Fruit fly (Drosophila melanogaster) whole organism, embryonic: ENCODE data around the gene CG13675.

Experiments
- Adf1 ChIP-seq: fragments of 200-800 bp; sonication (Bioruptor generic); IDR thresholded peaks from 2 replicates; pipeline ENCODE4 v1.3.6; 2022; ENCODE audit warnings: missing biosample characterization, missing genetic modification characterization
- CG10366 ChIP-seq: fragments of 200-800 bp; sonication (Bioruptor generic); IDR thresholded peaks from 2 replicates; pipeline ENCODE4 v1.3.6; 2022; ENCODE audit warnings: missing biosample characterization, missing genetic modification characterization
- CG11695 ChIP-seq: fragments of 200-800 bp; sonication (Bioruptor generic); IDR thresholded peaks from 3 replicates; pipeline ENCODE4 v1.3.6; 2022; ENCODE audit warnings: missing biosample characterization, missing genetic modification characterization
- CG12104 ChIP-seq: fragments of 200-800 bp; sonication (Bioruptor generic); optimal IDR thresholded peaks from 3 replicates; lab custom pipeline; 2016; ENCODE audit warnings: missing biosample characterization, missing genetic modification characterization
- CG16863 ChIP-seq: fragments of 200-800 bp; sonication (Bioruptor generic); optimal IDR thresholded peaks from 3 replicates; lab custom pipeline; 2016; ENCODE audit warnings: missing biosample characterization, missing genetic modification characterization
- CG17359 ChIP-seq: fragments of 200-800 bp; sonication (Bioruptor generic); optimal IDR thresholded peaks from 3 replicates; lab custom pipeline; 2018; ENCODE audit warnings: missing biosample characterization, mild to moderate bottlenecking, missing genetic modification characterization, moderate library complexity
- CG17361 ChIP-seq: fragments of 200-800 bp; sonication (Bioruptor generic); IDR thresholded peaks from 3 replicates; pipeline ENCODE4 v1.3.6; 2022; ENCODE audit warnings: missing biosample characterization, missing genetic modification characterization
- CG33557 ChIP-seq: fragments of 200-800 bp; sonication (Bioruptor generic); optimal IDR thresholded peaks from 2 replicates; lab custom pipeline; 2019; ENCODE audit warnings: missing biosample characterization, mild to moderate bottlenecking, missing genetic modification characterization, moderate library complexity
- CG34422 ChIP-seq: fragments of 200-800 bp; sonication (Bioruptor generic); IDR thresholded peaks from 3 replicates; pipeline ENCODE4 v1.3.6; 2022; ENCODE audit warnings: missing biosample characterization, missing genetic modification characterization
- CG4707 ChIP-seq: fragments of 200-800 bp; sonication (Bioruptor generic); optimal IDR thresholded peaks from 2 replicates; lab custom pipeline; 2018; ENCODE audit warnings: missing biosample characterization, mild to moderate bottlenecking, missing genetic modification characterization, moderate library complexity
- CG5180 ChIP-seq: fragments of 200-800 bp; sonication (Bioruptor generic); optimal IDR thresholded peaks from 3 replicates; lab custom pipeline; 2017; ENCODE audit warnings: missing biosample characterization, missing genetic modification characterization, mild to moderate bottlenecking, moderate library complexity, missing genetic modification reagents
- CG6765 ChIP-seq: fragments of 200-800 bp; sonication (Bioruptor generic); optimal IDR thresholded peaks from 3 replicates; lab custom pipeline; 2017; ENCODE audit warnings: missing biosample characterization, mild to moderate bottlenecking, missing genetic modification characterization
- CG7839 ChIP-seq: fragments of 200-800 bp; sonication (Bioruptor generic); optimal IDR thresholded peaks from 3 replicates; lab custom pipeline; 2018; ENCODE audit warnings: missing biosample characterization, mild to moderate bottlenecking, missing genetic modification characterization, moderate library complexity
- CG8290 ChIP-seq, 3 experiments: fragments of 200-800 bp; sonication (Bioruptor generic); optimal IDR thresholded peaks; 2 replicates each; lab custom pipeline; 2016 to 2019; ENCODE audit warnings: missing biosample characterization in 3 of 3, missing genetic modification characterization in 3 of 3, mild to moderate bottlenecking in 2 of 3, moderate library complexity in 1 of 3
- Chrac-16 ChIP-seq: fragments of 200-800 bp; sonication (Bioruptor generic); optimal IDR thresholded peaks from 3 replicates; lab custom pipeline; 2016; ENCODE audit warnings: missing biosample characterization, missing genetic modification characterization
- D ChIP-seq, 2 experiments: fragments of 200-800 bp in 1 of 2; fragments of >200 bp in 1 of 2; sonication (Bioruptor generic) in 1 of 2; optimal IDR thresholded peaks; 2 replicates in 1 of 2; 3 replicates in 1 of 2; lab custom pipeline; 2017; ENCODE audit warnings: mild to moderate bottlenecking in 1 of 2, missing biosample characterization in 1 of 2, missing genetic modification characterization in 1 of 2, missing genetic modification reagents in 1 of 2
- Dfd ChIP-seq, 2 experiments: fragments of >200 bp; optimal IDR thresholded peaks; 2 replicates each; lab custom pipeline; 2017; ENCODE audit warnings: missing biosample characterization in 2 of 2, missing genetic modification characterization in 2 of 2
- Dip2 ChIP-seq: fragments of 200-800 bp; sonication (Bioruptor generic); IDR thresholded peaks from 2 replicates; pipeline ENCODE4 v1.3.6; 2022; ENCODE audit warnings: missing biosample characterization, missing genetic modification characterization
- E2f1 ChIP-seq: fragments of 200-800 bp; sonication (Bioruptor generic); IDR thresholded peaks from 2 replicates; pipeline ENCODE4 v1.3.6; 2022; ENCODE audit warnings: missing biosample characterization, missing genetic modification characterization
- Ets65A ChIP-seq: fragments of 200-800 bp; sonication (Bioruptor generic); peaks from one replicate; lab custom pipeline; 2016; ENCODE audit warnings: missing biosample characterization, missing genetic modification characterization
- Mrtf ChIP-seq: fragments of 200-800 bp; sonication (Bioruptor generic); IDR thresholded peaks from 3 replicates; pipeline ENCODE4 v1.3.6; 2022; ENCODE audit warnings: missing biosample characterization, missing genetic modification characterization
- Nf-YC ChIP-seq: fragments of 200-800 bp; optimal IDR thresholded peaks from 3 replicates; lab custom pipeline; 2019; ENCODE audit warnings: missing biosample characterization, mild to moderate bottlenecking, missing genetic modification characterization, moderate library complexity
- Opbp ChIP-seq: fragments of 200-800 bp; sonication (Bioruptor generic); IDR thresholded peaks from 3 replicates; pipeline ENCODE4 v1.3.6; 2022; ENCODE audit warnings: missing biosample characterization, missing genetic modification characterization; ENCODE audit not compliant: partially characterized antibody
- Pdp1 ChIP-seq, 2 experiments: fragments of 200-800 bp; sonication (Bioruptor generic); optimal IDR thresholded peaks; 3 replicates each; lab custom pipeline; 2016; ENCODE audit warnings: missing biosample characterization in 2 of 2, missing genetic modification characterization in 2 of 2, mild to moderate bottlenecking in 1 of 2, moderate library complexity in 1 of 2
- Sox100B ChIP-seq: fragments of 200-800 bp; sonication (Bioruptor generic); optimal IDR thresholded peaks from 3 replicates; lab custom pipeline; 2018; ENCODE audit warnings: missing biosample characterization, mild to moderate bottlenecking, missing genetic modification characterization
- Sox102F ChIP-seq: fragments of 200-800 bp; sonication (Bioruptor generic); optimal IDR thresholded peaks from 2 replicates; lab custom pipeline; 2018; ENCODE audit warnings: missing biosample characterization, mild to moderate bottlenecking, missing genetic modification characterization, moderate library complexity
- Trl ChIP-seq, 3 experiments: fragments of >200 bp in 2 of 3; fragments of 200-800 bp in 1 of 3; sonication (Bioruptor generic) in 1 of 3; optimal IDR thresholded peaks; 2 replicates in 1 of 3; 3 replicates in 2 of 3; lab custom pipeline; 2016 to 2017; ENCODE audit warnings: missing biosample characterization in 1 of 3, missing genetic modification characterization in 1 of 3
- cad ChIP-seq: fragments of >200 bp; optimal IDR thresholded peaks from 2 replicates; lab custom pipeline; 2017; ENCODE audit warnings: missing biosample characterization, missing genetic modification characterization
- dimm ChIP-seq: fragments of 200-800 bp; sonication (Bioruptor generic); IDR thresholded peaks from 2 replicates; pipeline ENCODE4 v1.3.6; 2022; ENCODE audit warnings: missing biosample characterization, missing genetic modification characterization
- disco-r ChIP-seq: fragments of 200-800 bp; sonication (Bioruptor generic); optimal IDR thresholded peaks from 2 replicates; lab custom pipeline; 2016; ENCODE audit warnings: missing biosample characterization, missing genetic modification characterization
- dpn ChIP-seq, 2 experiments: fragments of 200-800 bp; sonication (Bioruptor generic); optimal IDR thresholded peaks; 3 replicates each; lab custom pipeline; 2016; ENCODE audit warnings: missing biosample characterization in 2 of 2, missing genetic modification characterization in 2 of 2
- ems ChIP-seq: fragments of 200-800 bp; sonication (Bioruptor generic); optimal IDR thresholded peaks from 3 replicates; lab custom pipeline; 2016; ENCODE audit warnings: missing biosample characterization, missing genetic modification characterization
- esg ChIP-seq: fragments of 200-800 bp; sonication (Bioruptor generic); conservative IDR thresholded peaks from 2 replicates; pipeline ENCODE4 v1.3.6; 2022; ENCODE audit warnings: missing biosample characterization, missing genetic modification characterization
- eyg ChIP-seq: fragments of 200-800 bp; sonication (Bioruptor generic); optimal IDR thresholded peaks from 3 replicates; lab custom pipeline; 2016; ENCODE audit warnings: missing biosample characterization, missing genetic modification characterization
- fd64A ChIP-seq: fragments of 200-800 bp; sonication (Bioruptor generic); optimal IDR thresholded peaks from 3 replicates; lab custom pipeline; 2018; ENCODE audit warnings: missing biosample characterization, mild to moderate bottlenecking, missing genetic modification characterization
- grn ChIP-seq: fragments of 200-800 bp; sonication (Bioruptor generic); optimal IDR thresholded peaks from 3 replicates; lab custom pipeline; 2017; ENCODE audit warnings: missing biosample characterization, missing genetic modification characterization
- kah ChIP-seq: fragments of 200-800 bp; sonication (Bioruptor generic); optimal IDR thresholded peaks from 2 replicates; lab custom pipeline; 2018; ENCODE audit warnings: missing biosample characterization, mild to moderate bottlenecking, missing genetic modification characterization
- klu ChIP-seq: fragments of 200-800 bp; sonication (Bioruptor generic); IDR thresholded peaks from 2 replicates; pipeline ENCODE4 v1.3.6; 2022; ENCODE audit warnings: missing biosample characterization, missing genetic modification characterization
- lola ChIP-seq, 3 experiments: fragments of >200 bp in 2 of 3; fragments of 200-800 bp in 1 of 3; sonication (Bioruptor generic) in 1 of 3; optimal IDR thresholded peaks; 2 replicates each; lab custom pipeline; 2017 to 2019; ENCODE audit warnings: missing biosample characterization in 3 of 3, missing genetic modification characterization in 3 of 3, mild to moderate bottlenecking in 1 of 3, moderate library complexity in 1 of 3
- nom ChIP-seq: fragments of 200-800 bp; sonication (Bioruptor generic); optimal IDR thresholded peaks from 2 replicates; lab custom pipeline; 2017; ENCODE audit warnings: missing biosample characterization, missing genetic modification characterization, mild to moderate bottlenecking, moderate library complexity, missing genetic modification reagents
- oc ChIP-seq: fragments of 200-800 bp; sonication (Bioruptor generic); optimal IDR thresholded peaks from 2 replicates; lab custom pipeline; 2018; ENCODE audit warnings: missing biosample characterization, mild to moderate bottlenecking, missing genetic modification characterization, moderate library complexity
- repo ChIP-seq: fragments of 200-800 bp; sonication (Bioruptor generic); optimal IDR thresholded peaks from 2 replicates; lab custom pipeline; 2016; ENCODE audit warnings: missing biosample characterization, missing genetic modification characterization
- rib ChIP-seq: fragments of 200-800 bp; sonication (Bioruptor generic); IDR thresholded peaks from 2 replicates; pipeline ENCODE4 v1.3.6; 2022; ENCODE audit warnings: missing biosample characterization, missing genetic modification characterization
- sc ChIP-seq, 3 experiments: fragments of >200 bp in 2 of 3; fragments of 200-800 bp in 1 of 3; sonication (Bioruptor generic) in 1 of 3; optimal IDR thresholded peaks; 2 replicates in 2 of 3; 3 replicates in 1 of 3; lab custom pipeline; 2017; ENCODE audit warnings: mild to moderate bottlenecking in 1 of 3, missing biosample characterization in 1 of 3, missing genetic modification characterization in 1 of 3, missing genetic modification reagents in 1 of 3
- so ChIP-seq: fragments of 200-800 bp; sonication (Bioruptor generic); IDR thresholded peaks from 3 replicates; pipeline ENCODE4 v1.3.6; 2022; ENCODE audit warnings: missing biosample characterization, missing genetic modification characterization
- tio ChIP-seq: fragments of 200-800 bp; sonication (Bioruptor generic); optimal IDR thresholded peaks from 2 replicates; lab custom pipeline; 2017; ENCODE audit warnings: missing biosample characterization, missing genetic modification characterization, inconsistent platforms
- tx ChIP-seq: fragments of 200-800 bp; sonication (Bioruptor generic); optimal IDR thresholded peaks from 2 replicates; lab custom pipeline; 2016; ENCODE audit warnings: missing biosample characterization, missing genetic modification characterization
- wor ChIP-seq: fragments of 200-800 bp; sonication (Bioruptor generic); IDR thresholded peaks from 2 replicates; pipeline ENCODE4 v1.3.6; 2022; ENCODE audit warnings: missing biosample characterization, missing genetic modification characterization
- zfh2 ChIP-seq: fragments of 200-800 bp; sonication (Bioruptor generic); optimal IDR thresholded peaks from 2 replicates; lab custom pipeline; 2016; ENCODE audit warnings: missing biosample characterization, missing genetic modification characterization

Gene CG13675

dm6 chr3L:8151727-8152199 is 13.6 kb downstream of the CG13675 start, which contains the start of gene CG13676 (continued):
- TF ChIP-seq Opbp (GFP tag; lab: Robert Waterston, UW) (no peak), esg (no peak), E2f1 (no peak), Ets65A (GFP tag; lab: Kevin White, UChicago) (peak; percentile 35), CG17359 (tag; lab: Kevin White, UChicago) (no peak), Sox102F (no peak), Sox100B (no peak), sc (optimal IDR thresholded peaks at IDR 0.05; lab: Kevin White, UChicago) (no peak), sc (GFP tag; optimal IDR thresholded peaks at IDR 0.05; lab: Kevin White, UChicago) (no peak), dpn (GFP tag; optimal IDR thresholded peaks at IDR 0.05; lab: Kevin White, UChicago) (no peak), Pdp1 (GFP tag; optimal IDR thresholded peaks at IDR 0.05; lab: Kevin White, UChicago) (no peak), klu (no peak), dimm (GFP tag; lab: Robert Waterston, UW) (no peak), cad (GFP tag; lab: Kevin White, UChicago) (no peak), Chrac-16 (GFP tag; lab: Kevin White, UChicago) (no peak), CG4707 (GFP tag; lab: Kevin White, UChicago) (no peak), Nf-YC (tag; lab: Kevin White, UChicago) (peak; percentile 34), eyg (GFP tag; lab: Kevin White, UChicago) (no peak), Dip2 (GFP tag; lab: Robert Waterston, UW) (no peak), so (GFP tag; lab: Robert Waterston, UW) (0 out of 3 replicates have a peak, but pooled peaks have one; percentile 11), CG11695 (GFP tag; lab: Robert Waterston, UW) (no peak), CG16863 (GFP tag; lab: Kevin White, UChicago) (no peak), zfh2 (GFP tag; lab: Kevin White, UChicago) (no peak), D (optimal IDR thresholded peaks at IDR 0.05; lab: Kevin White, UChicago) (no peak), D (GFP tag; optimal IDR thresholded peaks at IDR 0.05; lab: Kevin White, UChicago) (no peak), CG5180 (GFP tag; lab: Kevin White, UChicago) (no peak), tx (no peak), Mrtf (GFP tag; lab: Robert Waterston, UW) (no peak), CG17361 (GFP tag; lab: Robert Waterston, UW) (no peak), CG33557 (GFP tag; lab: Kevin White, UChicago) (no peak), tio (GFP tag; lab: Kevin White, UChicago) (no peak), CG6765 (GFP tag; lab: Kevin White, UChicago) (no peak), grn (GFP tag; lab: Kevin White, UChicago) (no peak), repo (GFP tag; lab: Kevin White, UChicago) (no peak), CG8290 (GFP tag; optimal IDR thresholded peaks at IDR 0.05; lab: Kevin White, UChicago) (no peak), CG8290 (tag; optimal IDR thresholded peaks at IDR 0.05; lab: Kevin White, UChicago) (no peak), Dfd (GFP tag; optimal IDR thresholded peaks at IDR 0.05; lab: Kevin White, UChicago) (no peak), disco-r (GFP tag; lab: Kevin White, UChicago) (no peak), wor (GFP tag; lab: Robert Waterston, UW) (no peak), CG10366 (GFP tag; lab: Robert Waterston, UW) (no peak), Trl (optimal IDR thresholded peaks at IDR 0.05; lab: Kevin White, UChicago) (peak; percentile 59 to 78), Trl (GFP tag; optimal IDR thresholded peaks at IDR 0.05; lab: Kevin White, UChicago) (no peak), nom (peak; percentile 12), oc (peak; percentile 54), fd64A (GFP tag; lab: Kevin White, UChicago) (no peak), CG12104 (GFP tag; lab: Kevin White, UChicago) (no peak), CG34422 (GFP tag; lab: Robert Waterston, UW) (0 out of 3 replicates have a peak, but pooled peaks have one; percentile 27), CG7839 (tag; lab: Kevin White, UChicago) (no peak), ems (no peak), rib (GFP tag; lab: Robert Waterston, UW) (peak; percentile 44; the same call in 1 of the 2 replicates), Adf1 (GFP tag; lab: Robert Waterston, UW) (peak; percentile 45; the same call in 1 of the 2 replicates), kah (GFP tag; lab: Kevin White, UChicago) (no peak), lola (GFP tag; optimal IDR thresholded peaks at IDR 0.05; lab: Kevin White, UChicago) (no peak)
